Fruit fly (Drosophila melanogaster) Kc167 (cell line): ENCODE results near the gene CG42650.

ENCODE experiments used
- insv ChIP-seq: fragments of >200 bp; optimal IDR thresholded peaks from 3 replicates; lab custom pipeline; 2018; ENCODE audit warnings: missing external identifiers
- psq ChIP-seq: fragments of >200 bp; optimal IDR thresholded peaks from 2 replicates; lab custom pipeline; 2017; ENCODE audit warnings: missing external identifiers

DNA sequence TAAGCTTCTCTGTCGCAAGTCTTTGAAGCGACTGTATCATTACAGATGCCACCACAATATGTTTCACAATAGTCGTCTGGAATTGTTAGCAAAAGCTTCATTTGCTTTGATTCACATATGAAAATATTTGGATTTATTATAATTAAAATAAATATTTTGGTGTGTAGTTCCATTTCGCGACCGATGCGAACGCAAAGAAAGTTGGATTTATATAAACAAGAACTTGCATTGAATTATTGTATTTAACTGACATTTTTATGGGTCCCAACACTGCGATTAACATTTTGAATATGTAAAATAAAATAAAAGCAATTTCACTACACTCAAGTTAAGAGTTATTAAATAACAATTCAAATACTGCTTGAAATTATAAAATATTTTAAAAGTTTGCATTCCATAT, 22.0 kb upstream of the CG42650 start, which contains the start of gene MstProx:
- TF ChIP-seq insv (lab: Kevin White, UChicago) (no peak), psq (lab: Kevin White, UChicago) (no peak)
